Worm (Caenorhabditis elegans): Measurements from ENCODE around the gene W02D7.6.

W02D7.6 gene

DNA sequence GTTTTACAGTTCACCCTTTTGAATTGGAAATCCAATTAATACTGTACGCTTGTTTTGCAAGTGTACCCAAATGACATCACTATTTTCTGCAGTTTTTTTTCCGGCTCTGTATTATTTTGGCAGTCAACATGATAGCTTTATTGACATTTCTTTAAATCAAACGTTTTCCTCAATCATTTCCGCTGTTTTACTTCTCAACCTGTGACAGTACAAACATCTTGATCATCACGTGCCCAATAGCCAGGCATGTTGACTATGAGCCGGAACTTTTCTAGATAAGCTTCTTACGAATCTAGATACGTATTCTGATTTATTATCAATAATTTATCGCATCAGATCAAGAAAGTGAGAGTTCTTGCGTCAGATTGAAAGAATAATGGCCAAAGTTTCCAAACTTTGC is 31.4 kb downstream of the W02D7.6 start (continued):
- TF ChIP-seq nhr-10 (tag; optimal IDR thresholded peaks at IDR 0.05), result no peak
- no peak for TF ChIP-seq attf-4 (tag; optimal IDR thresholded peaks at IDR 0.05)
- TF ChIP-seq hif-1 (tag; optimal IDR thresholded peaks at IDR 0.05), result peak in 1 of 2 experiments; percentile 19
- TF ChIP-seq nhr-28 (tag; optimal IDR thresholded peaks at IDR 0.05), result no peak
- peak; percentile 87 for TF ChIP-seq dve-1 (tag; optimal IDR thresholded peaks at IDR 0.05; ENCODE audit: insufficient read depth)
- no peak for TF ChIP-seq vab-7 (GFP tag; IDR thresholded peaks at IDR 0.05)
- TF ChIP-seq Y105C5A.15 (GFP tag; IDR thresholded peaks at IDR 0.05), result no peak
- TF ChIP-seq ceh-62 (tag; optimal IDR thresholded peaks at IDR 0.05), result no peak
- no peak for TF ChIP-seq skn-1 (tag; optimal IDR thresholded peaks at IDR 0.05)
- TF ChIP-seq arid-1 (GFP tag; conservative IDR thresholded peaks at IDR 0.05), result no peak
- no peak for TF ChIP-seq aha-1 (tag)
- TF ChIP-seq madf-9 (GFP tag; conservative IDR thresholded peaks at IDR 0.05), result no peak
- no peak for TF ChIP-seq T26A8.4 (GFP tag; IDR thresholded peaks at IDR 0.05)
- TF ChIP-seq nhr-102 (tag; optimal IDR thresholded peaks at IDR 0.05), result peak; percentile 53
- TF ChIP-seq hlh-11 (tag; optimal IDR thresholded peaks at IDR 0.05), result peak; percentile 75
- TF ChIP-seq sdz-12 (GFP tag; optimal IDR thresholded peaks at IDR 0.05), result no peak
- TF ChIP-seq nhr-48 (tag; optimal IDR thresholded peaks at IDR 0.05), result peak; percentile 73
- no peak for TF ChIP-seq rbr-2 (tag; optimal IDR thresholded peaks at IDR 0.05)
- TF ChIP-seq hlh-30 (tag; optimal IDR thresholded peaks at IDR 0.05; ENCODE audit: insufficient read depth), result peak; percentile 47
- TF ChIP-seq dmd-6 (GFP tag; IDR thresholded peaks at IDR 0.05), result peak; percentile 84
- no peak for TF ChIP-seq mep-1 (tag; optimal IDR thresholded peaks at IDR 0.05)
- TF ChIP-seq D1046.2 (GFP tag; IDR thresholded peaks at IDR 0.05), result no peak
- TF ChIP-seq zag-1 (tag; optimal IDR thresholded peaks at IDR 0.05), result no peak
- TF ChIP-seq ZK337.2 (GFP tag; IDR thresholded peaks at IDR 0.05), result no peak
- TF ChIP-seq lin-1 (GFP tag; IDR thresholded peaks at IDR 0.05), result peak; percentile 84
- TF ChIP-seq lin-15B (tag; optimal IDR thresholded peaks at IDR 0.05), result no peak

DNA sequence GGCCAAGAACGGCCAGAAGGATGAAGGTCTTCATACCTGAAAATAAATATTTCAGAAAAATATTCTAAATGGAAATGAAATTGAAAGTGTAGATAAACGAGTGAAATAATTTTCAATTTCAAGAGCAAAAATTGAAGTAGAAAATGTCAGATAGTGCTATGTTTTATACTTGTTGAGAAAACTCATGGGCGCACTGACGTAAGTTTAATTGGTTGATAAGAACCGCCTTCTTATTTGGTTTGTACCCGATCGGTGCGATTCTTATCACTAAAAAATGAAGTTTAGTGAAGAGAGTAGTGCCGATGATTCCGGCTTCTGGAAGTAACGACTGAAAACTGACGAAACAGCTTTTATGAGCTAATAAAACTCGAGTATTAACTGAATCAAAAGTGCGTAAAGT is 32.4 kb downstream of the W02D7.6 start, which contains the start of the genes asp-6 and asp-12:
TSS of gene asp-6 (minus strand) at position 36 of the 400 bp plus-strand sequence.
TSS of gene asp-12 (plus strand) at position 309 of the 400 bp plus-strand sequence.
- TF ChIP-seq aly-2 (tag; optimal IDR thresholded peaks at IDR 0.05) (no peak), nhr-41 (GFP tag; IDR thresholded peaks at IDR 0.05) (no peak), pqm-1 (tag; optimal IDR thresholded peaks at IDR 0.05) (peak; percentile 59), nhr-6 (tag; optimal IDR thresholded peaks at IDR 0.05) (no peak), sdz-12 (GFP tag; optimal IDR thresholded peaks at IDR 0.05) (no peak), F44E2.7 (GFP tag; IDR thresholded peaks at IDR 0.05) (no peak), jun-1 (tag; optimal IDR thresholded peaks at IDR 0.05) (no peak), dve-1 (tag; optimal IDR thresholded peaks at IDR 0.05; ENCODE audit: insufficient read depth) (peak; percentile 59), zag-1 (tag; optimal IDR thresholded peaks at IDR 0.05) (no peak), hmg-1.1 (GFP tag; IDR thresholded peaks at IDR 0.05) (no peak), nhr-28 (tag; optimal IDR thresholded peaks at IDR 0.05) (peak; percentile 80), lin-15B (tag; optimal IDR thresholded peaks at IDR 0.05) (no peak), nhr-11 (tag; optimal IDR thresholded peaks at IDR 0.05) (no peak), daf-19 (GFP tag; conservative IDR thresholded peaks at IDR 0.05) (no peak), aha-1 (tag) (no peak), gei-8 (GFP tag; optimal IDR thresholded peaks at IDR 0.05) (no peak), lin-38 (GFP tag; IDR thresholded peaks at IDR 0.05) (no peak), nhr-111 (GFP tag; optimal IDR thresholded peaks at IDR 0.05) (no peak), vab-7 (GFP tag; IDR thresholded peaks at IDR 0.05) (no peak), ceh-44 (GFP tag; IDR thresholded peaks at IDR 0.05) (no peak), nhr-76 (tag; optimal IDR thresholded peaks at IDR 0.05) (no peak), php-3 (GFP tag; IDR thresholded peaks at IDR 0.05) (peak; percentile 80), mep-1 (tag; optimal IDR thresholded peaks at IDR 0.05) (no peak), zfp-3 (GFP tag; conservative IDR thresholded peaks at IDR 0.05) (no peak), snpc-1.2 (GFP tag; IDR thresholded peaks at IDR 0.05) (no peak), madf-5 (GFP tag; IDR thresholded peaks at IDR 0.05) (no peak), ztf-11 (tag; optimal IDR thresholded peaks at IDR 0.05) (no peak), F10B5.3 (tag; optimal IDR thresholded peaks at IDR 0.05) (no peak), nhr-25 (tag; optimal IDR thresholded peaks at IDR 0.05; ENCODE audit: borderline replicate concordance, insufficient read depth) (no peak), ceh-62 (tag; optimal IDR thresholded peaks at IDR 0.05) (no peak), nhr-237 (tag; optimal IDR thresholded peaks at IDR 0.05) (no peak), Y105C5A.15 (GFP tag; IDR thresholded peaks at IDR 0.05) (no peak), egl-27 (tag; optimal IDR thresholded peaks at IDR 0.05) (no peak), nhr-102 (tag; optimal IDR thresholded peaks at IDR 0.05) (no peak), Y5F2A.4 (GFP tag; optimal IDR thresholded peaks at IDR 0.05) (no peak), lir-3 (tag; optimal IDR thresholded peaks at IDR 0.05) (no peak)
